Fruit fly (Drosophila melanogaster): ENCODE measurements around the gene CG11619.

Gene CG11619

dm6 chr3L:18996774-18997589, 8.9 kb upstream of the CG11619 start (continued):
- peak; percentile 11 for TF ChIP-seq CG10431 (GFP tag; optimal IDR thresholded peaks at IDR 0.05)
- peak; percentile 9 for TF ChIP-seq CrebB (tag; optimal IDR thresholded peaks at IDR 0.05)
- TF ChIP-seq Fer2 (tag; optimal IDR thresholded peaks at IDR 0.05): peak; percentile 13
- TF ChIP-seq Deaf1 (tag; optimal IDR thresholded peaks at IDR 0.05): peak; percentile 81
- peak; percentile 38 for TF ChIP-seq CG12104 (GFP tag; optimal IDR thresholded peaks at IDR 0.05)
- peak; percentile 53 for TF ChIP-seq CG6813 (GFP tag; optimal IDR thresholded peaks at IDR 0.05)
- TF ChIP-seq scrt (GFP tag; optimal IDR thresholded peaks at IDR 0.05): peak; percentile 27
- no peak for TF ChIP-seq da (GFP tag; optimal IDR thresholded peaks at IDR 0.05)
- TF ChIP-seq Hand (GFP tag; optimal IDR thresholded peaks at IDR 0.05): peak; percentile 30
- TF ChIP-seq CG17612 (GFP tag; IDR thresholded peaks at IDR 0.05): no peak
- no peak for TF ChIP-seq org-1 (GFP tag; optimal IDR thresholded peaks at IDR 0.05)
- peak; percentile 17 for TF ChIP-seq lilli (GFP tag; optimal IDR thresholded peaks at IDR 0.05)
- peak; percentile 25 for TF ChIP-seq CG11504 (tag; optimal IDR thresholded peaks at IDR 0.05)
- peak; percentile 27; the same call in 1 of the 2 replicates for TF ChIP-seq Rfx (GFP tag; IDR thresholded peaks at IDR 0.05)
- TF ChIP-seq Meics (GFP tag; optimal IDR thresholded peaks at IDR 0.05): peak; percentile 65
- peak; percentile 82 for TF ChIP-seq gem (tag; optimal IDR thresholded peaks at IDR 0.05)
- TF ChIP-seq gt (GFP tag; IDR thresholded peaks at IDR 0.05): no peak
- TF ChIP-seq CG11085 (GFP tag; IDR thresholded peaks at IDR 0.05): no peak
- TF ChIP-seq grau (tag; optimal IDR thresholded peaks at IDR 0.05): peak; percentile 22
- no peak for TF ChIP-seq CG10979 (tag; optimal IDR thresholded peaks at IDR 0.05)
- TF ChIP-seq CG6689 (GFP tag; IDR thresholded peaks at IDR 0.05): no peak
- TF ChIP-seq insv (GFP tag; optimal IDR thresholded peaks at IDR 0.05): peak in 1 of 2 experiments; percentile 21
- peak; percentile 11 for TF ChIP-seq D19B (GFP tag; optimal IDR thresholded peaks at IDR 0.05)
- peak; percentile 71 for TF ChIP-seq CG6854 (GFP tag; optimal IDR thresholded peaks at IDR 0.05)
- TF ChIP-seq sc (optimal IDR thresholded peaks at IDR 0.05): no peak
- no peak for TF ChIP-seq sc (GFP tag; optimal IDR thresholded peaks at IDR 0.05)
- TF ChIP-seq Sox100B (GFP tag; optimal IDR thresholded peaks at IDR 0.05): peak; percentile 60
- peak; percentile 35 for TF ChIP-seq CG11723 (GFP tag; optimal IDR thresholded peaks at IDR 0.05)
- TF ChIP-seq crc (GFP tag; optimal IDR thresholded peaks at IDR 0.05): peak; percentile 0
- peak; percentile 43 for TF ChIP-seq CG18599 (GFP tag; optimal IDR thresholded peaks at IDR 0.05)
- TF ChIP-seq CG11093 (GFP tag; IDR thresholded peaks at IDR 0.05): no peak
- TF ChIP-seq ci (GFP tag; IDR thresholded peaks at IDR 0.05): no peak; the same call in 2 of the 3 replicates
- TF ChIP-seq exex (tag; optimal IDR thresholded peaks at IDR 0.05): peak; percentile 44
- TF ChIP-seq HHEX (GFP tag; optimal IDR thresholded peaks at IDR 0.05): peak; percentile 70
- no peak for TF ChIP-seq CG8290 (GFP tag; optimal IDR thresholded peaks at IDR 0.05)
- no peak for TF ChIP-seq CG8290 (tag; optimal IDR thresholded peaks at IDR 0.05)
- peak; percentile 44 for TF ChIP-seq CG15011 (GFP tag; optimal IDR thresholded peaks at IDR 0.05)
- TF ChIP-seq Eip74EF (GFP tag; optimal IDR thresholded peaks at IDR 0.05): peak in 1 of 2 experiments; percentile 41
- no peak for TF ChIP-seq eve (GFP tag; optimal IDR thresholded peaks at IDR 0.05)
- TF ChIP-seq Hr78 (GFP tag; optimal IDR thresholded peaks at IDR 0.05): peak in 1 of 2 experiments; percentile 68
- no peak for TF ChIP-seq CG18262 (tag; optimal IDR thresholded peaks at IDR 0.05)
- peak; percentile 22 for TF ChIP-seq eyg (GFP tag; optimal IDR thresholded peaks at IDR 0.05)
- no peak for TF ChIP-seq CG14667 (GFP tag; IDR thresholded peaks at IDR 0.05)
- TF ChIP-seq caup (GFP tag; optimal IDR thresholded peaks at IDR 0.05; ENCODE audit: severe bottlenecking): peak; percentile 1
- peak; percentile 15 for TF ChIP-seq Fer3 (tag; optimal IDR thresholded peaks at IDR 0.05)
- TF ChIP-seq Hsf (GFP tag; optimal IDR thresholded peaks at IDR 0.05): no peak
- no peak for TF ChIP-seq sr (GFP tag; IDR thresholded peaks at IDR 0.05)
- peak; percentile 49 for TF ChIP-seq CG8924 (tag; optimal IDR thresholded peaks at IDR 0.05)
- TF ChIP-seq Atf6 (GFP tag; IDR thresholded peaks at IDR 0.05): peak; percentile 62
